Fruit fly (Drosophila melanogaster) whole organism, pupa: Measurements from ENCODE around the gene CG6414.

Experiments used
- CG10348 ChIP-seq: fragments of 200-800 bp; sonication (Bioruptor generic); IDR thresholded peaks from 2 replicates; pipeline ENCODE4 v1.3.6; 2022; ENCODE audit warnings: missing biosample characterization, missing genetic modification characterization
- CG12605 ChIP-seq: fragments of 200-800 bp; sonication (Bioruptor generic); IDR thresholded peaks from 2 replicates; pipeline ENCODE4 v1.3.6; 2022; ENCODE audit warnings: missing biosample characterization, missing genetic modification characterization
- CG13204 ChIP-seq: fragments of 200-800 bp; sonication (Bioruptor generic); optimal IDR thresholded peaks from 2 replicates; lab custom pipeline; 2018; ENCODE audit warnings: missing biosample characterization, mild to moderate bottlenecking, missing genetic modification characterization, moderate library complexity
- CG14655 ChIP-seq: fragments of 200-800 bp; sonication (Bioruptor generic); optimal IDR thresholded peaks from 3 replicates; lab custom pipeline; 2017; ENCODE audit warnings: mild to moderate bottlenecking, missing biosample characterization, missing genetic modification reagents, missing genetic modification characterization
- CG15710 ChIP-seq: fragments of 200-800 bp; sonication (Bioruptor generic); optimal IDR thresholded peaks from 2 replicates; lab custom pipeline; 2018; ENCODE audit warnings: missing biosample characterization, mild to moderate bottlenecking, missing genetic modification characterization, moderate library complexity
- CG17806 ChIP-seq: fragments of 200-800 bp; sonication (Bioruptor generic); optimal IDR thresholded peaks from 2 replicates; lab custom pipeline; 2018; ENCODE audit warnings: missing biosample characterization, mild to moderate bottlenecking, missing genetic modification characterization, moderate library complexity
- CG32121 ChIP-seq: fragments of 200-800 bp; sonication (Bioruptor generic); IDR thresholded peaks from 2 replicates; pipeline ENCODE4 v1.3.6; 2022; ENCODE audit warnings: missing biosample characterization, missing genetic modification characterization
- CG34367 ChIP-seq: fragments of 200-800 bp; sonication (Bioruptor generic); optimal IDR thresholded peaks from 2 replicates; lab custom pipeline; 2018; ENCODE audit warnings: missing biosample characterization, mild to moderate bottlenecking, missing genetic modification characterization
- CG4496 ChIP-seq: fragments of 200-800 bp; sonication (Bioruptor generic); IDR thresholded peaks from 3 replicates; pipeline ENCODE4 v1.3.6; 2022; ENCODE audit warnings: missing biosample characterization, missing genetic modification characterization
- CG8159 ChIP-seq: fragments of 200-800 bp; sonication (Bioruptor generic); optimal IDR thresholded peaks from 3 replicates; lab custom pipeline; 2018; ENCODE audit warnings: missing biosample characterization, mild to moderate bottlenecking, missing genetic modification characterization, moderate library complexity
- CG8301 ChIP-seq: fragments of 200-800 bp; sonication (Bioruptor generic); optimal IDR thresholded peaks from 2 replicates; lab custom pipeline; 2018; ENCODE audit warnings: missing biosample characterization, mild to moderate bottlenecking, missing genetic modification characterization
- CG9948 ChIP-seq: fragments of 200-800 bp; sonication (Bioruptor generic); optimal IDR thresholded peaks from 2 replicates; lab custom pipeline; 2018; ENCODE audit warnings: missing biosample characterization, mild to moderate bottlenecking, missing genetic modification characterization, moderate library complexity
- D1 ChIP-seq: fragments of 200-800 bp; sonication (Bioruptor generic); optimal IDR thresholded peaks from 2 replicates; lab custom pipeline; 2018; ENCODE audit warnings: missing biosample characterization, mild to moderate bottlenecking, missing genetic modification characterization, moderate library complexity
- EcR ChIP-seq: fragments of 200-800 bp; sonication (Bioruptor generic); optimal IDR thresholded peaks from 3 replicates; lab custom pipeline; 2019; ENCODE audit warnings: missing biosample characterization, missing genetic modification characterization, mild to moderate bottlenecking, moderate library complexity, missing genetic modification reagents
- Ets98B ChIP-seq: fragments of 200-800 bp; sonication (Bioruptor generic); IDR thresholded peaks from 2 replicates; pipeline ENCODE4 v1.3.6; 2022; ENCODE audit warnings: missing biosample characterization, missing genetic modification characterization
- Pif1A ChIP-seq: fragments of 200-800 bp; sonication (Bioruptor generic); optimal IDR thresholded peaks from 3 replicates; lab custom pipeline; 2016; ENCODE audit warnings: missing biosample characterization, missing genetic modification characterization
- Pif1B ChIP-seq: fragments of 200-800 bp; sonication (Bioruptor generic); optimal IDR thresholded peaks from 3 replicates; lab custom pipeline; 2016; ENCODE audit warnings: missing biosample characterization, missing genetic modification characterization
- Snoo ChIP-seq: fragments of 200-800 bp; sonication (Bioruptor generic); optimal IDR thresholded peaks from 3 replicates; lab custom pipeline; 2017; ENCODE audit warnings: missing biosample characterization, mild to moderate bottlenecking, missing genetic modification characterization, inconsistent platforms
- fd96Ca ChIP-seq: fragments of 200-800 bp; sonication (Bioruptor generic); IDR thresholded peaks from 3 replicates; pipeline ENCODE4 v1.3.6; 2022; ENCODE audit warnings: missing biosample characterization, missing genetic modification characterization
- gl ChIP-seq: fragments of 200-800 bp; sonication (Bioruptor generic); optimal IDR thresholded peaks from 2 replicates; lab custom pipeline; 2018; ENCODE audit warnings: missing biosample characterization, mild to moderate bottlenecking, missing genetic modification characterization
- rn ChIP-seq: fragments of 200-800 bp; sonication (Bioruptor generic); IDR thresholded peaks from 2 replicates; pipeline ENCODE4 v1.3.6; 2022; ENCODE audit warnings: missing biosample characterization, missing genetic modification characterization

The CG6414 gene

DNA sequence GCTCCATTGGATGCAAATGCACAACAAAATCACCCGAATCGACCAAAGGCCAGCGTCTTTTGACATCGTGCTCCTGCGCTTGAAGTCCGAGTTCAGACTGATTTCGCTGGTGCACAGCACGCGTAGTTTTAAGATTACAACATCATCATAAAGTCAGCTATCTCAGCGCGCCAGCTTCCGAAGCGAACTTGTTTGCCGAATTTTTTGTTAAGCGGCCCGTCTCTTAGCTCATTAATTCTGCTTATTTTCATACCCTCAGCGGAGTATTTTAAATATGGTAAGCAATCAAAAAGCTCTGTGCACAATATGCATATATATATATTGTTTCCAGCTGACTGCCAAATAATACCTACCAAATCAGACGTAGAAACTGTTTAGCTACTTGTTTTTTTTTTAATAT lies at the start of gene CG6414:
Gene CG6414, minus strand, starts transcription at position 101 of the 400 bp plus-strand sequence.
- TF ChIP-seq CG32121 (GFP tag; lab: Robert Waterston, UW) (no peak), EcR (GFP tag; lab: Kevin White, UChicago) (no peak), CG17806 (tag; lab: Kevin White, UChicago) (no peak), Ets98B (GFP tag; lab: Robert Waterston, UW) (no peak), CG34367 (tag; lab: Kevin White, UChicago) (no peak), CG14655 (GFP tag; lab: Kevin White, UChicago) (no peak), gl (tag; lab: Kevin White, UChicago) (no peak), CG12605 (GFP tag; lab: Robert Waterston, UW) (no peak), CG10348 (GFP tag; lab: Robert Waterston, UW) (no peak), Pif1A (GFP tag; lab: Kevin White, UChicago) (no peak), rn (GFP tag; lab: Robert Waterston, UW) (no peak), fd96Ca (GFP tag; lab: Robert Waterston, UW) (no peak), CG9948 (tag; lab: Kevin White, UChicago) (no peak), CG8159 (tag; lab: Kevin White, UChicago) (no peak), CG4496 (GFP tag; lab: Robert Waterston, UW) (no peak), CG13204 (GFP tag; lab: Kevin White, UChicago) (no peak), Pif1B (GFP tag; lab: Kevin White, UChicago) (no peak), D1 (tag; lab: Kevin White, UChicago) (no peak), CG8301 (no peak)

DNA sequence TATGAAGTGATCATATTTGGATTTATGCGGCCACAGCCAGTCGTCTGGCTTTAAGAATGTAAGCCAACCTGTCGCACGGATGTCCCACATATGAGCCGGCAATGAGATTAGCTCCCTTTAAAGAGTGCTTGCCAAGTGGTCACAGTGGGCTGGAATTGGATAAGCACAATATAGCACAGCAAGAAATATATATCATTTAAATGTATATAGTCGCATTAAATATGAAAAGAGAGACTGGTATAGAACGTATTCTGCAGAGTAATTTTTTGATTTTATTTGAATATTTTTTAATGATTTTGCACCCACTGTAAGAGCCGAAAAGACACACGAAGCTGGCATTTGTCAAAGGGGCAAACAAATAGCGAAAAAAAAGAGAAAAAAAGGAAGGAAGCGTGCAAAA lies 49.0 kb upstream of the CG6414 start:
- TF ChIP-seq CG15710 (tag; lab: Kevin White, UChicago) (no peak), CG8159 (tag; lab: Kevin White, UChicago) (peak; percentile 1)

DNA sequence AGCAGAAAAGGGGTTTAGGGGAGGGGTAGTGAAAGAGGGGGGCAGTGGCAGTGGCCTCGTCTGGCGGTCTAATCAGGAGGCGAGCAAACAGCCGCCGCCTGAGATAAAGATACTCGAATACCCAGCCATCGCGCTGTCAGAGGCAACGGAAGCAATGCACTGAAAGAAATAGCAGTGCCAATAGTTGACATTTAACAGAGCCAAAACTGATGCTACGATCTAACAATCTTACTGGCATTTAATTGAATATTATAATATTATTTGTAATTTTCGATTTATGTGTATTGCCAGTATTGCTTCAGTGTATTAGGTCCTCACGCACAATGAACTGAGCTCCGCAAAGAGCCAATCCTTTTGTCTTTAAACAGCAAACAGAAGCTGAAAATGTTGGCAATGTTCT lies 41.7 kb upstream of the CG6414 start:
- TF ChIP-seq Pif1B (GFP tag; lab: Kevin White, UChicago), result no peak
- no peak for TF ChIP-seq CG10348 (GFP tag; lab: Robert Waterston, UW)
- peak; percentile 13 for TF ChIP-seq CG15710 (tag; lab: Kevin White, UChicago)
- TF ChIP-seq fd96Ca (GFP tag; lab: Robert Waterston, UW), result 0 out of 3 replicates have a peak, but pooled peaks have one; percentile 15
- peak; percentile 14 for TF ChIP-seq CG8159 (tag; lab: Kevin White, UChicago)
- no peak for TF ChIP-seq Ets98B (GFP tag; lab: Robert Waterston, UW)

DNA sequence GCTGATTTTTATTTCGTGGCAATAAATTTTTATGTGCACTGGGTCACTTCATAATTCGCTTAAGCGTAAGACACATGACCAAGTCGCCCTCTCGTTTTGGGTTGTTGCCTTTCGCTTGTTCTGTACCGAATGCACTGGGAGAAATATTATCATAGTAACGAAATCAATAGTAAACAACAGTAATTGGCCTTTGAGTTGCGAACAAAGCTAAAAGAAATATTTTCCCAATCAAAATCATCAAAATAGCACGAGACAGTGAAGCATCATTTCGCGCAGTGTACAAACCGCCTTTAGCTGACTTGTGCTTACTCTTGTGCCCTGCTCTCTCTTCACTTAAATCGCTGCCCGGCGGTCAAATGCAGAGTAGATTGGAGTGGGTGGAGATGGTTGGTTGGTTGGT lies 39.7 kb upstream of the CG6414 start:
- TF ChIP-seq CG8159 (tag; lab: Kevin White, UChicago) (peak; percentile 47), Pif1A (GFP tag; lab: Kevin White, UChicago) (peak; percentile 1), CG32121 (GFP tag; lab: Robert Waterston, UW) (no peak), Ets98B (GFP tag; lab: Robert Waterston, UW) (no peak), Snoo (tag; lab: Kevin White, UChicago) (peak; percentile 9), CG14655 (GFP tag; lab: Kevin White, UChicago) (peak; percentile 18), CG17806 (tag; lab: Kevin White, UChicago) (peak; percentile 42), D1 (tag; lab: Kevin White, UChicago) (no peak), rn (GFP tag; lab: Robert Waterston, UW) (no peak), CG12605 (GFP tag; lab: Robert Waterston, UW) (no peak), EcR (GFP tag; lab: Kevin White, UChicago) (no peak), fd96Ca (GFP tag; lab: Robert Waterston, UW) (no peak), CG15710 (tag; lab: Kevin White, UChicago) (peak; percentile 47), CG9948 (tag; lab: Kevin White, UChicago) (peak; percentile 34), CG34367 (tag; lab: Kevin White, UChicago) (peak; percentile 15)

DNA sequence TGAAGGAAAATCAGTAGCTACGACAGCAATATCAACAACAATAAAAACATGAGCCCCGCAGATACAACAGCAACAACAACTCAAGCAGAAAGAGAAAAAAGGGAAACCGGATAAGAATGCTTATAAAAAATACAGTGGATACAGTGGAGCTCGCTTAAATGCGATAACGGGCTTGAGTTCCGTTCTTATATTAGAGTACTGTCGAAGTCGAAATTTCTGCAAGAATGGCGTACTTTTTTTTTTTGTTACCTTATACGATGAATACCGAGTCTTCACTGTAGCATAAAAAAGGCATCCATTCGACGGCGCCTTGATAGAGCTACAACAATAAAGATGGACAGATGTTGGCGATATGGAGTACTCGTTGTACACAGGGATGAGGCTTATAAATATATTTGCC lies 39.0 kb upstream of the CG6414 start:
- TF ChIP-seq CG15710 (tag; lab: Kevin White, UChicago), result peak; percentile 77
- TF ChIP-seq Pif1A (GFP tag; lab: Kevin White, UChicago), result peak; percentile 53
- no peak for TF ChIP-seq EcR (GFP tag; lab: Kevin White, UChicago)
- no peak for TF ChIP-seq gl (tag; lab: Kevin White, UChicago)
- TF ChIP-seq CG4496 (GFP tag; lab: Robert Waterston, UW), result peak; percentile 21; the same call in 1 of the 3 replicates
- TF ChIP-seq Pif1B (GFP tag; lab: Kevin White, UChicago), result peak; percentile 56
- TF ChIP-seq fd96Ca (GFP tag; lab: Robert Waterston, UW), result 0 out of 3 replicates have a peak, but pooled peaks have one; percentile 52
- TF ChIP-seq CG32121 (GFP tag; lab: Robert Waterston, UW), result no peak
- TF ChIP-seq CG34367 (tag; lab: Kevin White, UChicago), result peak; percentile 44
- peak; percentile 53 for TF ChIP-seq Snoo (tag; lab: Kevin White, UChicago)
- TF ChIP-seq CG12605 (GFP tag; lab: Robert Waterston, UW), result no peak
- no peak for TF ChIP-seq CG8301
- TF ChIP-seq CG17806 (tag; lab: Kevin White, UChicago), result peak; percentile 61
- no peak for TF ChIP-seq D1 (tag; lab: Kevin White, UChicago)
- TF ChIP-seq rn (GFP tag; lab: Robert Waterston, UW), result no peak
- no peak for TF ChIP-seq CG10348 (GFP tag; lab: Robert Waterston, UW)
- peak; percentile 46 for TF ChIP-seq CG14655 (GFP tag; lab: Kevin White, UChicago)
- TF ChIP-seq Ets98B (GFP tag; lab: Robert Waterston, UW), result no peak
- peak; percentile 71 for TF ChIP-seq CG8159 (tag; lab: Kevin White, UChicago)
- peak; percentile 44 for TF ChIP-seq CG9948 (tag; lab: Kevin White, UChicago)
- TF ChIP-seq CG13204 (GFP tag; lab: Kevin White, UChicago), result no peak
